Fruit fly (Drosophila melanogaster) whole organism, embryonic: ENCODE data around the gene CG31089.

Experiments used
- Abd-B ChIP-seq: fragments of 200-800 bp; sonication (Bioruptor generic); optimal IDR thresholded peaks from 2 replicates; lab custom pipeline; 2018; ENCODE audit warnings: missing biosample characterization, mild to moderate bottlenecking, missing genetic modification characterization, moderate library complexity
- CG13123 ChIP-seq: fragments of 200-800 bp; sonication (Bioruptor generic); optimal IDR thresholded peaks from 2 replicates; lab custom pipeline; 2016; ENCODE audit warnings: missing biosample characterization, missing genetic modification characterization
- CG2712 ChIP-seq: fragments of 200-800 bp; optimal IDR thresholded peaks from 3 replicates; lab custom pipeline; 2019; ENCODE audit warnings: missing biosample characterization, mild to moderate bottlenecking, missing genetic modification characterization, moderate library complexity
- CG32532 ChIP-seq: fragments of 200-800 bp; sonication (Bioruptor generic); IDR thresholded peaks from 2 replicates; pipeline ENCODE4 v1.3.6; 2022; ENCODE audit warnings: missing biosample characterization, missing genetic modification characterization
- CG32767 ChIP-seq: fragments of 200-800 bp; sonication (Bioruptor generic); IDR thresholded peaks from 2 replicates; pipeline ENCODE4 v1.3.6; 2022; ENCODE audit warnings: missing biosample characterization, missing genetic modification characterization
- CG3281 ChIP-seq: fragments of 200-800 bp; sonication (Bioruptor generic); optimal IDR thresholded peaks from 3 replicates; lab custom pipeline; 2017; ENCODE audit warnings: missing biosample characterization, mild to moderate bottlenecking, missing genetic modification characterization
- CG3726 ChIP-seq: fragments of 200-800 bp; sonication (Bioruptor generic); IDR thresholded peaks from 3 replicates; pipeline ENCODE4, ENCODE4 v1.3.6; 2022; ENCODE audit warnings: missing biosample characterization, missing genetic modification characterization
- CG42726 ChIP-seq: fragments of 200-800 bp; sonication (Bioruptor generic); IDR thresholded peaks from 2 replicates; pipeline ENCODE4 v1.3.6; 2022; ENCODE audit warnings: missing biosample characterization, missing genetic modification characterization; ENCODE audit not compliant: partially characterized antibody
- CG4424 ChIP-seq: fragments of 200-800 bp; sonication (Bioruptor generic); optimal IDR thresholded peaks from 3 replicates; lab custom pipeline; 2016; ENCODE audit warnings: missing biosample characterization, missing genetic modification characterization
- CG4854 ChIP-seq: fragments of 200-800 bp; sonication (Bioruptor generic); optimal IDR thresholded peaks from 2 replicates; lab custom pipeline; 2016; ENCODE audit warnings: missing biosample characterization, missing genetic modification characterization, inconsistent platforms
- CG6683 ChIP-seq: fragments of 200-800 bp; sonication (Bioruptor generic); optimal IDR thresholded peaks from 2 replicates; lab custom pipeline; 2017; ENCODE audit warnings: missing biosample characterization, mild to moderate bottlenecking, missing genetic modification characterization, missing genetic modification reagents
- CG6689 ChIP-seq: fragments of 200-800 bp; sonication (Bioruptor generic); IDR thresholded peaks from 2 replicates; pipeline ENCODE4 v1.3.6; 2022; ENCODE audit warnings: missing biosample characterization, missing genetic modification characterization
- CG7357 ChIP-seq: fragments of 200-800 bp; sonication (Bioruptor generic); IDR thresholded peaks from 3 replicates; pipeline ENCODE4 v1.3.6; 2022; ENCODE audit warnings: missing biosample characterization, missing genetic modification characterization
- CG8089 ChIP-seq: fragments of 200-800 bp; sonication (Bioruptor generic); optimal IDR thresholded peaks from 3 replicates; lab custom pipeline; 2016; ENCODE audit warnings: missing biosample characterization, missing genetic modification characterization
- CG8924 ChIP-seq: fragments of 200-800 bp; optimal IDR thresholded peaks from 3 replicates; lab custom pipeline; 2019; ENCODE audit warnings: missing biosample characterization, mild to moderate bottlenecking, missing genetic modification characterization, moderate library complexity
- CG9876 ChIP-seq: fragments of 200-800 bp; sonication (Bioruptor generic); optimal IDR thresholded peaks from 2 replicates; lab custom pipeline; 2016; ENCODE audit warnings: missing biosample characterization, missing genetic modification characterization
- CG9932 ChIP-seq: fragments of 200-800 bp; sonication (Bioruptor generic); IDR thresholded peaks from 2 replicates; pipeline ENCODE4 v1.3.6; 2022; ENCODE audit warnings: missing biosample characterization, missing genetic modification characterization
- Camta ChIP-seq: fragments of 200-800 bp; sonication (Bioruptor generic); optimal IDR thresholded peaks from 2 replicates; lab custom pipeline; 2016; ENCODE audit warnings: missing biosample characterization, missing genetic modification characterization
- Dip2 ChIP-seq: fragments of 200-800 bp; sonication (Bioruptor generic); IDR thresholded peaks from 2 replicates; pipeline ENCODE4 v1.3.6; 2022; ENCODE audit warnings: missing biosample characterization, missing genetic modification characterization
- Drgx ChIP-seq: fragments of 200-800 bp; sonication (Bioruptor generic); IDR thresholded peaks from 2 replicates; pipeline ENCODE4 v1.3.6; 2022; ENCODE audit warnings: missing biosample characterization, missing genetic modification characterization
- Fer3 ChIP-seq: fragments of 200-800 bp; sonication (Bioruptor generic); optimal IDR thresholded peaks from 2 replicates; lab custom pipeline; 2018; ENCODE audit warnings: missing biosample characterization, mild to moderate bottlenecking, missing genetic modification characterization, moderate library complexity
- Hey ChIP-seq: fragments of 200-800 bp; sonication (Bioruptor generic); optimal IDR thresholded peaks from 3 replicates; lab custom pipeline; 2018; ENCODE audit warnings: missing biosample characterization, mild to moderate bottlenecking, missing genetic modification characterization
- Hr78 ChIP-seq, 2 experiments: fragments of 200-800 bp in 1 of 2; fragments of >200 bp in 1 of 2; sonication (Bioruptor generic) in 1 of 2; optimal IDR thresholded peaks; 2 replicates each; lab custom pipeline; 2017 to 2019; ENCODE audit warnings: missing biosample characterization in 2 of 2, missing genetic modification characterization in 2 of 2, mild to moderate bottlenecking in 1 of 2, moderate library complexity in 1 of 2
- Kr ChIP-seq: fragments of 200-800 bp; sonication (Bioruptor generic); optimal IDR thresholded peaks from 2 replicates; lab custom pipeline; 2017; ENCODE audit warnings: missing biosample characterization, mild to moderate bottlenecking, missing genetic modification characterization
- Lpt ChIP-seq: fragments of >200 bp; optimal IDR thresholded peaks from 2 replicates; lab custom pipeline; 2018; ENCODE audit warnings: missing biosample characterization, missing genetic modification characterization
- Neu2 ChIP-seq: fragments of 200-800 bp; sonication (Bioruptor generic); optimal IDR thresholded peaks from 3 replicates; lab custom pipeline; 2016; ENCODE audit warnings: missing biosample characterization, missing genetic modification characterization, borderline replicate concordance
- Nf-YA ChIP-seq: fragments of 200-800 bp; sonication (Bioruptor generic); IDR thresholded peaks from 2 replicates; pipeline ENCODE4 v1.3.6; 2022; ENCODE audit warnings: missing biosample characterization, missing genetic modification characterization
- Optix ChIP-seq: fragments of 200-800 bp; sonication (Bioruptor generic); IDR thresholded peaks from 3 replicates; pipeline ENCODE4 v1.3.6; 2022; ENCODE audit warnings: missing biosample characterization, missing genetic modification characterization
- Rfx ChIP-seq: fragments of 200-800 bp; sonication (Bioruptor generic); IDR thresholded peaks from 2 replicates; pipeline ENCODE4 v1.3.6; 2022; ENCODE audit warnings: missing biosample characterization, missing genetic modification characterization
- Ssrp ChIP-seq: fragments of 200-800 bp; sonication (Bioruptor generic); optimal IDR thresholded peaks from 2 replicates; lab custom pipeline; 2018; ENCODE audit warnings: missing biosample characterization, mild to moderate bottlenecking, missing genetic modification characterization, moderate library complexity
- az2 ChIP-seq: fragments of 200-800 bp; sonication (Bioruptor generic); optimal IDR thresholded peaks from 3 replicates; lab custom pipeline; 2016; ENCODE audit warnings: missing biosample characterization, missing genetic modification characterization
- chm ChIP-seq: fragments of 200-800 bp; sonication (Bioruptor generic); IDR thresholded peaks from 2 replicates; pipeline ENCODE4 v1.3.6; 2022; ENCODE audit warnings: missing biosample characterization, missing genetic modification characterization
- crc ChIP-seq: fragments of 200-800 bp; sonication (Bioruptor generic); optimal IDR thresholded peaks from 2 replicates; lab custom pipeline; 2016; ENCODE audit warnings: missing biosample characterization, missing genetic modification characterization
- crol ChIP-seq: fragments of 200-800 bp; sonication (Bioruptor generic); IDR thresholded peaks from 2 replicates; pipeline ENCODE4 v1.3.6; 2022; ENCODE audit warnings: missing biosample characterization, missing genetic modification characterization
- danr ChIP-seq: fragments of 200-800 bp; sonication (Bioruptor generic); IDR thresholded peaks from 2 replicates; pipeline ENCODE4 v1.3.6; 2022; ENCODE audit warnings: missing biosample characterization, missing genetic modification characterization
- esg ChIP-seq: fragments of 200-800 bp; sonication (Bioruptor generic); conservative IDR thresholded peaks from 2 replicates; pipeline ENCODE4 v1.3.6; 2022; ENCODE audit warnings: missing biosample characterization, missing genetic modification characterization
- gem ChIP-seq: fragments of 200-800 bp; sonication (Bioruptor generic); optimal IDR thresholded peaks from 2 replicates; lab custom pipeline; 2019; ENCODE audit warnings: missing biosample characterization, mild to moderate bottlenecking, missing genetic modification characterization, moderate library complexity
- ham ChIP-seq: fragments of 200-800 bp; sonication (Bioruptor generic); IDR thresholded peaks from 2 replicates; pipeline ENCODE4 v1.3.6; 2022; ENCODE audit warnings: missing biosample characterization, missing genetic modification characterization
- her ChIP-seq: fragments of 200-800 bp; sonication (Bioruptor generic); optimal IDR thresholded peaks from 2 replicates; lab custom pipeline; 2016; ENCODE audit warnings: missing biosample characterization, missing genetic modification characterization
- hkb ChIP-seq, 2 experiments: fragments of 200-800 bp in 1 of 2; fragments of >200 bp in 1 of 2; sonication (Bioruptor generic) in 1 of 2; IDR thresholded peaks in 1 of 2; optimal IDR thresholded peaks in 1 of 2; 2 replicates each; pipeline versions ENCODE4 v1.3.6 to Lab custom; 2017 to 2022; ENCODE audit warnings: missing biosample characterization in 1 of 2, missing genetic modification characterization in 1 of 2
- mirr ChIP-seq: fragments of 200-800 bp; sonication (Bioruptor generic); optimal IDR thresholded peaks from 3 replicates; lab custom pipeline; 2018; ENCODE audit warnings: missing biosample characterization, mild to moderate bottlenecking, missing genetic modification characterization
- phol ChIP-seq: fragments of 200-800 bp; sonication (Bioruptor generic); optimal IDR thresholded peaks from 3 replicates; lab custom pipeline; 2018; ENCODE audit warnings: missing biosample characterization, mild to moderate bottlenecking, missing genetic modification characterization, moderate library complexity
- ro ChIP-seq: fragments of 200-800 bp; sonication (Bioruptor generic); IDR thresholded peaks from 2 replicates; pipeline ENCODE4 v1.3.6; 2022; ENCODE audit warnings: missing biosample characterization, missing genetic modification characterization
- scrt ChIP-seq: fragments of 200-800 bp; sonication (Bioruptor generic); optimal IDR thresholded peaks from 2 replicates; lab custom pipeline; 2018; ENCODE audit warnings: missing biosample characterization, mild to moderate bottlenecking, missing genetic modification characterization, moderate library complexity
- sens-2 ChIP-seq: fragments of 200-800 bp; sonication (Bioruptor generic); IDR thresholded peaks from 2 replicates; pipeline ENCODE4 v1.3.6; 2022; ENCODE audit warnings: missing biosample characterization, missing genetic modification characterization
- stwl ChIP-seq: fragments of 200-800 bp; sonication (Bioruptor generic); optimal IDR thresholded peaks from 3 replicates; lab custom pipeline; 2018; ENCODE audit warnings: missing biosample characterization, mild to moderate bottlenecking, missing genetic modification characterization, moderate library complexity
- tll ChIP-seq, 2 experiments: fragments of 200-800 bp in 1 of 2; fragments of >200 bp in 1 of 2; sonication (Bioruptor generic) in 1 of 2; optimal IDR thresholded peaks; 2 replicates each; lab custom pipeline; 2017 to 2019; ENCODE audit warnings: missing biosample characterization in 2 of 2, missing genetic modification characterization in 2 of 2, mild to moderate bottlenecking in 1 of 2, moderate library complexity in 1 of 2
- ttk ChIP-seq: fragments of 200-800 bp; sonication (Bioruptor generic); IDR thresholded peaks from 2 replicates; pipeline ENCODE4 v2.1.2; 2022; ENCODE audit warnings: missing biosample characterization, missing genetic modification characterization
- wor ChIP-seq: fragments of 200-800 bp; sonication (Bioruptor generic); IDR thresholded peaks from 2 replicates; pipeline ENCODE4 v1.3.6; 2022; ENCODE audit warnings: missing biosample characterization, missing genetic modification characterization
- zen2 ChIP-seq: fragments of 200-800 bp; sonication (Bioruptor generic); IDR thresholded peaks from 3 replicates; pipeline ENCODE4 v1.3.6; 2022; ENCODE audit warnings: missing biosample characterization, missing genetic modification characterization; ENCODE audit not compliant: partially characterized antibody

Gene CG31089

DNA sequence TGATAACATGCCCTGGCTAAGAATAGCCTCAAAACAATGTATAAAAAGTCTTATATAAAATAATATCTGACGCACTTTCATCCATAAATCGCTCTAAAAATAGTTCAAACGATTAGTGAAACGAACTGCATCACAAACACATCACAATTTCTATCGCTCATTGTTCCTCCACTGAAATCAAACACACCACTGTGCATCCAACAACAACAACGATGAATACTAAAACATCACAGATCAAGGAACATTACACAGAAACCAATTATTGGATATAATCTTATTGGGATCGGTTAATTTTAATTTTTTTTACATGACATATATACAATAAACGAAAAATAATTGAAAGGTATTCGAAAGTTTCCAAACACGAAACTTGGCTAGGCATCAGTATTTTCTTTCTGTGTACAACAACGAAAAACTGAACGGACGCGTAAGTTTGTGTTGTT is 23.1 kb upstream of the CG31089 start (continued):
- TF ChIP-seq CG32532 (GFP tag; lab: Robert Waterston, UW) (peak; percentile 86; the same call in 1 of the 2 replicates), Dip2 (GFP tag; lab: Robert Waterston, UW) (no peak), sens-2 (peak; percentile 61), crc (GFP tag; lab: Kevin White, UChicago) (peak; percentile 61), hkb (optimal IDR thresholded peaks at IDR 0.05; lab: Kevin White, UChicago) (no peak), hkb (GFP tag; IDR thresholded peaks at IDR 0.05; lab: Robert Waterston, UW) (peak; percentile 87), CG8924 (tag; lab: Kevin White, UChicago) (peak; percentile 81), CG9932 (GFP tag; lab: Robert Waterston, UW) (no peak; the same call in none of the 2 replicates), CG3281 (peak; percentile 70), CG13123 (peak; percentile 61), chm (GFP tag; lab: Robert Waterston, UW) (no peak; the same call in 1 of the 2 replicates), tll (GFP tag; optimal IDR thresholded peaks at IDR 0.05; lab: Kevin White, UChicago) (no peak), gem (tag; lab: Kevin White, UChicago) (peak; percentile 85), Optix (GFP tag; lab: Robert Waterston, UW) (no peak), scrt (peak; percentile 58), Nf-YA (GFP tag; lab: Robert Waterston, UW) (0 out of 2 replicates have a peak, but pooled peaks have one; percentile 34), Kr (GFP tag; lab: Kevin White, UChicago) (no peak), ham (GFP tag; lab: Robert Waterston, UW) (no peak), wor (GFP tag; lab: Robert Waterston, UW) (peak; percentile 74; the same call in 1 of the 2 replicates), Hey (no peak), phol (tag; lab: Kevin White, UChicago) (peak; percentile 86), CG4854 (GFP tag; lab: Kevin White, UChicago) (peak; percentile 68), Neu2 (GFP tag; lab: Kevin White, UChicago) (no peak), Lpt (GFP tag; lab: Kevin White, UChicago) (no peak), Abd-B (GFP tag; lab: Kevin White, UChicago) (peak; percentile 82), crol (GFP tag; lab: Robert Waterston, UW) (no peak), Camta (GFP tag; lab: Kevin White, UChicago) (peak; percentile 64), Drgx (peak; percentile 78), CG6683 (GFP tag; lab: Kevin White, UChicago) (peak; percentile 51), Rfx (GFP tag; lab: Robert Waterston, UW) (peak; percentile 89), her (GFP tag; lab: Kevin White, UChicago) (no peak), CG4424 (GFP tag; lab: Kevin White, UChicago) (peak; percentile 80), CG8089 (GFP tag; lab: Kevin White, UChicago) (peak; percentile 61), mirr (GFP tag; lab: Kevin White, UChicago) (peak; percentile 59), ro (GFP tag; lab: Robert Waterston, UW) (peak; percentile 55; the same call in 1 of the 2 replicates), esg (GFP tag; lab: Robert Waterston, UW) (peak; percentile 66), CG3726 (GFP tag; lab: Robert Waterston, UW) (no peak), CG9876 (peak; percentile 12), danr (GFP tag; lab: Robert Waterston, UW) (no peak), CG2712 (tag; lab: Kevin White, UChicago) (peak; percentile 88), az2 (GFP tag; lab: Kevin White, UChicago) (peak; percentile 85), CG42726 (GFP tag; lab: Robert Waterston, UW) (no peak), zen2 (no peak), Hr78 (GFP tag; optimal IDR thresholded peaks at IDR 0.05; lab: Kevin White, UChicago) (peak in 1 of 2 experiments; percentile 48), Ssrp (peak; percentile 81), CG7357 (GFP tag; lab: Robert Waterston, UW) (no peak), CG6689 (GFP tag; lab: Robert Waterston, UW) (peak; percentile 74), stwl (peak; percentile 8), ttk (GFP tag; lab: Robert Waterston, UW) (peak; percentile 73; the same call in 1 of the 2 replicates), CG32767 (GFP tag; lab: Robert Waterston, UW) (peak; percentile 60; the same call in 1 of the 2 replicates), Fer3 (tag; lab: Kevin White, UChicago) (peak; percentile 74)
